Worm (Caenorhabditis elegans): ENCODE measurements around the gene glo-4.
A peak's percentile ranks its signal among the peaks of the same experiment; 100 is the strongest.

glo-4 gene

DNA sequence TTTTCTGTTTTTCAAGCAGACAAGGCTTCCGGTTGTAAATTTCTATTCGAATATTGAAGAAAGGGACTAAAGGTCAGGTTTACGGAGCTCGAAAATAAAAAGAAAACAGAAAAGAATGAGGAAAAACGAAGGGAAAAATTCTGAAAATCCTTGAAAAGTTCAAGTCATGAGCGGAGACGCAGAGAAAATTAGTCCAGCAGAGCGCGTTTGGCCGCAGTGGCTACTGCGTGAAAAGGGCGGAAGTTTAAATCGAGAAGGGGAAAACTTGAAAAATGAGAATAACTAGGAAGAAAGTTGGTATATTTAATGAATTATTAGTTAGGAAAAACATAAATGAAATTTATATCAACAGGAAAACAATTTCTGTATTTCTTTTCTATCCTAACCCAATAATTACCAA lies 22.6 kb downstream of the glo-4 start:
- no peak for TF ChIP-seq cog-1 (tag; optimal IDR thresholded peaks at IDR 0.05)
- no peak for TF ChIP-seq flt-1 (GFP tag; IDR thresholded peaks at IDR 0.05)
- TF ChIP-seq med-1 (GFP tag; optimal IDR thresholded peaks at IDR 0.05; ENCODE audit: insufficient read depth), result no peak
- TF ChIP-seq T22C8.4 (GFP tag; IDR thresholded peaks at IDR 0.05), result no peak
- TF ChIP-seq ztf-29 (GFP tag; IDR thresholded peaks at IDR 0.05), result no peak
- no peak for TF ChIP-seq ref-1 (GFP tag; conservative IDR thresholded peaks at IDR 0.05)
- no peak for TF ChIP-seq klf-2 (GFP tag; conservative IDR thresholded peaks at IDR 0.05)
- TF ChIP-seq ztf-23 (GFP tag; IDR thresholded peaks at IDR 0.05), result no peak
- no peak for TF ChIP-seq tab-1 (GFP tag; IDR thresholded peaks at IDR 0.05)

DNA sequence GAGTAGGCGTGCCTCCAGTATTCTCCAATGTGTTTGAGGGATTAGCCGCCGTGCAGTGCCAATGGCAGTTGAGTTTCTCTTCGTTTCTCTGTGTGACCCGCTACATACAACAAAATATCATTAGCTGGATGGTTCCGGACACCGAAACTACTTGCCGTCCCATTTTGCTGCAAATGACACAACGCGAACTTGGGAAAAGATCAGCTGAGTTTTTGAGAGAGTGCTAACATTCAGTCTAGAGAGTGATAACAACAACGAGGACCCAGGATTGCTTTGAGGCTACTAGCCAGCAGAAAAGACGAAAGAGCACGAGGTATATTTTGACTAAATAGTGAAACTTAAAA lies 23.7 kb downstream of the glo-4 start:
- TF ChIP-seq ztf-23 (GFP tag; IDR thresholded peaks at IDR 0.05) (no peak), cog-1 (tag; optimal IDR thresholded peaks at IDR 0.05) (no peak), T22C8.4 (GFP tag; IDR thresholded peaks at IDR 0.05) (no peak), ztf-29 (GFP tag; IDR thresholded peaks at IDR 0.05) (no peak), ref-1 (GFP tag; conservative IDR thresholded peaks at IDR 0.05) (no peak), med-1 (GFP tag; optimal IDR thresholded peaks at IDR 0.05; ENCODE audit: insufficient read depth) (no peak), flt-1 (GFP tag; IDR thresholded peaks at IDR 0.05) (no peak), klf-2 (GFP tag; conservative IDR thresholded peaks at IDR 0.05) (no peak), tab-1 (GFP tag; IDR thresholded peaks at IDR 0.05) (no peak)

DNA sequence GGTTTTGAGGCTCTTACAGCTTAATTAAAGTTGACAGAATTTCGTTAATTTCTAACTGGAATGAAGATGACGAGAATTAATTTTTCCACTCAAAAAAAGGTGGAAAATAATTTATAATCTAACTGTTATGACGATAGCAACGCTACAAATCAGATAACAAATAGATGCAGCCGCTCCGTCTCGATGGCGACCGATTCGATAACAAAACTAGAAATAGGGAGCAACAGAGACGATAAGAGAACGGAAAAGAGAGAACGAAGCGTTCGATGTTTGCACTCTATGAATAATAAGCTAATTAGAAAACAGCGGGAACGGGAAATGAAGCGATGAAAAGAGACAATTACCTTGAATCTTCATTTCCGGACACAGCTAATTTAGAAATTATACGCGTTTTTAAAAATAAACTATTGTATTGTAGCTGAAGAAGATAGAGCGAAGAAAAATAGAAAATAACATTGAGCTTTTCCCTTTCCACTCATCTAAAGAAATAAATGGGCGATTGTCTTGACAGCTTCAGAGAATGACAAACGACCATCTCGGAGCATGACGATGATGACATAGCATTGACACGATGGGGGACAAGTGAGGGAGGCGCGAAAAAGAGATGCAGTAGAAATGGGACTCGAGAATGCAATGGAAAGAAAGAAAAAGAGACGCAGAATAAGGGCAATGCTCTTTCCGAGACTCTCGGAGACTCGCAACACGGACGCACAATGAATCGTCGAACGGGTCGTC lies 24.2 kb downstream of the glo-4 start:
- TF ChIP-seq ztf-23 (GFP tag; IDR thresholded peaks at IDR 0.05) (no peak), ztf-29 (GFP tag; IDR thresholded peaks at IDR 0.05) (no peak), flt-1 (GFP tag; IDR thresholded peaks at IDR 0.05) (no peak), ref-1 (GFP tag; conservative IDR thresholded peaks at IDR 0.05) (no peak), tab-1 (GFP tag; IDR thresholded peaks at IDR 0.05) (no peak), cog-1 (tag; optimal IDR thresholded peaks at IDR 0.05) (no peak), klf-2 (GFP tag; conservative IDR thresholded peaks at IDR 0.05) (no peak), T22C8.4 (GFP tag; IDR thresholded peaks at IDR 0.05) (no peak), med-1 (GFP tag; optimal IDR thresholded peaks at IDR 0.05; ENCODE audit: insufficient read depth) (no peak)

DNA sequence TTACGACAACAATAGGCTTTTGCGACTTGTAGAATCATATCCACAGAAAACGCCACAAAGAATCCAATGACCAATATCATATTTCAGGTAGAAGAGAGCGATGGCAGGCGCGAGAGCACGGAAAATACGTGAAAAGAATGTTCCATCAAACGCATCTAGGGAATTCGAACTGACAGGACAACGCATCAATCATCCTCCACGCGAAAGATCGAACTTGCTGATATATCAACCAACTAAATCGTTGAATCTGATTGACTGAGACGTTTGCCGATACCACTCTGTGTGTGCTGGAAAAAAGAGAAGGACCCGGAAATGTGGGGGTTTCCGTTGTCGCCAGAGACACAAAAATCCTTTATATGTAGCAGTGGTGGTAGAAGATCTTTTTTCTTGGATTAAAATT lies 24.8 kb downstream of the glo-4 start:
- no peak for TF ChIP-seq tab-1 (GFP tag; IDR thresholded peaks at IDR 0.05)

DNA sequence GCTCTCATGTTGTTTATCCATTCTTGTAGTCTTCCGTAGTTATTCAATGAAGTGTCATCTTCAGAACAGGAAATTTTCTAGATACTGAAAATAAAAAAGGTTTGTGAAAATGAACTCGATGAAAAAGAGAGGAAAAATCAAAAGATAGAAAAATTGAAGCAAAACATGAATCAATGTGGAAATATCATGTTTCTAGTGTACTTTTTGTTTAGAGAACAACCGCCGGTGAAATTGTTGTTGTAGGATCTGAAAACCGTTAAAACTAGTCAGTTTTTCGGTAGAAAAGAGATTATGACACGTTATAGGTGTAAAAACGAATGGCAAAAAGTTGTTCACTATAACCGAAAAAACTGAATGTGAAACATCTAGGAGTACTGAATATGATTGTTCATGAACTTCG lies 25.9 kb downstream of the glo-4 start, which contains the start of gene pacs-1:
TSS of gene pacs-1 (minus strand) at position 101 of the 400 bp plus-strand sequence.
- no peak for TF ChIP-seq flt-1 (GFP tag; IDR thresholded peaks at IDR 0.05)
- TF ChIP-seq ref-1 (GFP tag; conservative IDR thresholded peaks at IDR 0.05), result no peak
- TF ChIP-seq ztf-23 (GFP tag; IDR thresholded peaks at IDR 0.05), result no peak
- no peak for TF ChIP-seq tab-1 (GFP tag; IDR thresholded peaks at IDR 0.05)
- TF ChIP-seq ztf-29 (GFP tag; IDR thresholded peaks at IDR 0.05), result no peak
- no peak for TF ChIP-seq cog-1 (tag; optimal IDR thresholded peaks at IDR 0.05)
- no peak for TF ChIP-seq med-1 (GFP tag; optimal IDR thresholded peaks at IDR 0.05; ENCODE audit: insufficient read depth)
- TF ChIP-seq klf-2 (GFP tag; conservative IDR thresholded peaks at IDR 0.05), result no peak

DNA sequence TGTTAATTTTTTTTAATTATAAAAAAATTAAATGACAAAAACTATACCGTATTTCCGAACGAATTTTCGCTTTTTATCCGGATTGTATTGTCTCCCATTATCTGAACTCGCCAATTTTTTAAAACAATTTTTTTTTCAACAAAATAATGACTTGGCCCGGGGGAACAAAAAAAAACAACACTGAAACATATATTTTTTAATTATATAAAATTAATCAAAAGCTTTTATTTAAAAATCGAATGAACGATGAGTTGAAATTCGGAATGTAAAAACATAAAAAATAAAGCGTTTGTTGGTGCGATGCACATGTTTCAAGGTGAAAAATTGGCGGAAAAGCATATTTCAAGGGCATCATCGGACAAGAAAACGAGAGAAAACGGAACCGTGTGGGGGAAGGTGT lies 29.5 kb downstream of the glo-4 start, which contains the start of gene mdt-27:
TSS of gene mdt-27 (minus strand) at position 101 of the 400 bp plus-strand sequence.
- TF ChIP-seq ztf-23 (GFP tag; IDR thresholded peaks at IDR 0.05), result no peak
- no peak for TF ChIP-seq klf-2 (GFP tag; conservative IDR thresholded peaks at IDR 0.05)
- TF ChIP-seq flt-1 (GFP tag; IDR thresholded peaks at IDR 0.05), result no peak
- TF ChIP-seq med-1 (GFP tag; optimal IDR thresholded peaks at IDR 0.05; ENCODE audit: insufficient read depth), result no peak
- no peak for TF ChIP-seq cog-1 (tag; optimal IDR thresholded peaks at IDR 0.05)
- no peak for TF ChIP-seq ref-1 (GFP tag; conservative IDR thresholded peaks at IDR 0.05)
- no peak for TF ChIP-seq T22C8.4 (GFP tag; IDR thresholded peaks at IDR 0.05)
- no peak for TF ChIP-seq tab-1 (GFP tag; IDR thresholded peaks at IDR 0.05)
- no peak for TF ChIP-seq ztf-29 (GFP tag; IDR thresholded peaks at IDR 0.05)

DNA sequence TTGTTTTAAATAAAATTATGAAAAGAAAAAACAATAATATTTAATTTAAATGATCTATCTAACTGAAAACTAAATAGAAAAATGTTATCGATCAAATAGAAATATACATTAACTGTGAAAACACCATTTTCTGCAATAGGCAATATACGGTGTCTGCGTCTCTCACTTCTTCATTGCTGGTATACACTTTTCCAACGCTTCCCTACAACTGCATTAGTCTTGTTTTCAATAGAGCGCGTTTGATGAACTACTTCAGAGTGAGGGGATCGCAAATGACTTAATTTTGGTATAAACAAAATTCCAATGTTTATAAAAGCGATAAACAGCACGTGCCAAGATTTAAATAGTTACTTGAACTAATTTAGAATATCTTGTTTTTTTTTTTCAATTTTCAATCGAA lies 30.5 kb downstream of the glo-4 start:
- TF ChIP-seq cog-1 (tag; optimal IDR thresholded peaks at IDR 0.05), result peak; percentile 58
- TF ChIP-seq ztf-29 (GFP tag; IDR thresholded peaks at IDR 0.05), result no peak

DNA sequence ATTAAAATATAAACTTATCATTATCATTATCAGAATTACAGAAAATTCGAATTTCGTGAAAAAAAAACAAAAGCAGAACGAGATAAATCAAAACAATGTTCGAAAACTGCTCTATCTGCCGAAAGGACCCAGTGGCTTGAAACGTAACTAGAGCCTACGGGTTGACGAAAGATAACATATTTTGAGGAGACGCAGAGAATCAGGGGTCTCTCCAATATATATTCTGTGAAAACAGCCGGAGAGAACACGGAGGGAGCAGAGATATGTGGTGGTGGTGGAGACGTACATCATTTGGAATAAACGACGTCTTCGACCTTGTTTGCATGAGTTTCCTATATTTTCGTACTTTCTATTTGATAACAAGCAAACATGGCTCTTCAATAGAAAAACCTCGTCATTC lies 34.1 kb downstream of the glo-4 start:
- TF ChIP-seq flt-1 (GFP tag; IDR thresholded peaks at IDR 0.05) (no peak), T22C8.4 (GFP tag; IDR thresholded peaks at IDR 0.05) (no peak), med-1 (GFP tag; optimal IDR thresholded peaks at IDR 0.05; ENCODE audit: insufficient read depth) (no peak), klf-2 (GFP tag; conservative IDR thresholded peaks at IDR 0.05) (no peak), cog-1 (tag; optimal IDR thresholded peaks at IDR 0.05) (no peak), ztf-23 (GFP tag; IDR thresholded peaks at IDR 0.05) (no peak), ref-1 (GFP tag; conservative IDR thresholded peaks at IDR 0.05) (no peak), ztf-29 (GFP tag; IDR thresholded peaks at IDR 0.05) (no peak), tab-1 (GFP tag; IDR thresholded peaks at IDR 0.05) (no peak)

DNA sequence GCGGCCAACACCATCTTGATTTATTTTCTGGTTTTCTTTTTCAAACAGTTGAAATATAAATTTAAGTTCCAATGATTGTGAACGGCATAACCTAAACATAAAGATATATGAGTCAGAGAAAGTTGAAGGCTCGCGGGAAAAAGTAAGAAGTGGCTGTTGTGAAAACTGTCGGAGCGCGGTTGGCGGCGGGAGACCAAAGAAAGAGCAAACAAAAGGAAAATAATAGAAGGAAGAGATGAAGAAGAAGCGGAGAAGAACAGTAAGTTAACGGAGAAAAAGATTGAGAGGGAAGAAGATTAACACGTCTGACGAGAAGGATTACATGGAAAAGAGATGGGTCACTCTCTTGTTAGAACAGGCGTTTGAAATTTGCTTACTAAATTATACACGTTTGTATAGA lies 35.6 kb downstream of the glo-4 start, which contains the start of gene inx-10:
TSS of gene inx-10 (minus strand) at position 101 of the 400 bp plus-strand sequence.
- TF ChIP-seq tab-1 (GFP tag; IDR thresholded peaks at IDR 0.05) (no peak), cog-1 (tag; optimal IDR thresholded peaks at IDR 0.05) (no peak), ztf-29 (GFP tag; IDR thresholded peaks at IDR 0.05) (no peak), T22C8.4 (GFP tag; IDR thresholded peaks at IDR 0.05) (no peak), ztf-23 (GFP tag; IDR thresholded peaks at IDR 0.05) (no peak), med-1 (GFP tag; optimal IDR thresholded peaks at IDR 0.05; ENCODE audit: insufficient read depth) (no peak), klf-2 (GFP tag; conservative IDR thresholded peaks at IDR 0.05) (no peak), ref-1 (GFP tag; conservative IDR thresholded peaks at IDR 0.05) (no peak), flt-1 (GFP tag; IDR thresholded peaks at IDR 0.05) (no peak)

DNA sequence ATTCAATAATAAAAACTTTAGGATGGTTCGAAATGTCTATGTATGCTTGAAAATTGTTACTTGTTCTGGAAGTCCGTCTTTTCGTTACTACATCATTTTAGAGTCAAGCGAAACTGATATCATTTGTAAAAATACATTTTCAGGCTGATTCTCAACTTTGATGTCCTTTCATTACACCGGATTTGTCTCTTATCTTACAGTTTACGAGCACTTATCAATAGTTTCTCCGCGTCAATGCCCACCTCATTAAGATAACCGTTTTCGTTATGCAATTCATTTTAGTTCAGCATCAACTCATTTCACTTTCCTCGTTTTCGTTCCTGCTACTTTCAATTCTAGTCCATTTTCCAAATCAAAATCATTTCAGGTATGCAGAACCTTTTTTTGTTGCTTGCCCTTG lies 40.3 kb downstream of the glo-4 start, which contains the start of gene asp-2:
TSS of gene asp-2 (plus strand) at position 368 of the 400 bp plus-strand sequence.
- TF ChIP-seq cog-1 (tag; optimal IDR thresholded peaks at IDR 0.05) (no peak), ztf-29 (GFP tag; IDR thresholded peaks at IDR 0.05) (no peak), flt-1 (GFP tag; IDR thresholded peaks at IDR 0.05) (no peak), med-1 (GFP tag; optimal IDR thresholded peaks at IDR 0.05; ENCODE audit: insufficient read depth) (no peak), T22C8.4 (GFP tag; IDR thresholded peaks at IDR 0.05) (no peak), ztf-23 (GFP tag; IDR thresholded peaks at IDR 0.05) (no peak), klf-2 (GFP tag; conservative IDR thresholded peaks at IDR 0.05) (no peak), ref-1 (GFP tag; conservative IDR thresholded peaks at IDR 0.05) (no peak), tab-1 (GFP tag; IDR thresholded peaks at IDR 0.05) (no peak)
